Worm (Caenorhabditis elegans) whole organism, L3 larva: Measurements from ENCODE around the gene gta-1.
A peak's percentile ranks its signal among the peaks of the same experiment; 100 is the strongest.

Source experiments
- R02D3.7 ChIP-seq: fragments of 150-350 bp; optimal IDR thresholded peaks from 2 replicates; lab custom pipeline; 2014; ENCODE audit warnings: missing biosample characterization, missing genetic modification characterization
- ZK546.5 ChIP-seq: sonication (generic microtip); optimal IDR thresholded peaks from 2 replicates; lab custom pipeline; 2017; ENCODE audit warnings: missing biosample characterization, missing genetic modification characterization
- ceh-28 ChIP-seq: fragments of 150-350 bp; optimal IDR thresholded peaks from 2 replicates; lab custom pipeline; 2014; ENCODE audit warnings: missing biosample characterization, missing genetic modification reagents, missing genetic modification characterization
- ceh-82 ChIP-seq: fragments of 150-350 bp; optimal IDR thresholded peaks from 2 replicates; lab custom pipeline; 2014; ENCODE audit warnings: missing biosample characterization, missing genetic modification characterization
- ceh-9 ChIP-seq: sonication (generic microtip); optimal IDR thresholded peaks from 2 replicates; lab custom pipeline; 2018; ENCODE audit warnings: missing biosample characterization, missing genetic modification characterization
- daf-12 ChIP-seq: fragments of 150-350 bp; optimal IDR thresholded peaks from 2 replicates; lab custom pipeline; 2014; ENCODE audit warnings: missing biosample characterization, missing genetic modification reagents, missing genetic modification characterization
- egl-27 ChIP-seq: sonication (generic microtip); optimal IDR thresholded peaks from 4 replicates; lab custom pipeline; 2017; ENCODE audit warnings: missing biosample characterization, missing genetic modification reagents, missing genetic modification characterization
- egl-5 ChIP-seq: fragments of 150-350 bp; optimal IDR thresholded peaks from 2 replicates; lab custom pipeline; 2017; ENCODE audit warnings: missing biosample characterization, missing genetic modification reagents, missing genetic modification characterization, inconsistent platforms
- elt-1 ChIP-seq: fragments of 150-350 bp; optimal IDR thresholded peaks from 2 replicates; lab custom pipeline; 2014; ENCODE audit warnings: missing biosample characterization, missing genetic modification characterization
- elt-2 ChIP-seq: sonication (generic microtip); optimal IDR thresholded peaks from 2 replicates; lab custom pipeline; 2016; ENCODE audit warnings: missing genetic modification reagents, mild to moderate bottlenecking, missing genetic modification characterization, missing compliant biosample characterization
- elt-3 ChIP-seq, 3 experiments: fragments of 150-350 bp in 1 of 3; sonication (generic microtip) in 2 of 3; optimal IDR thresholded peaks; 2 replicates in 2 of 3; 4 replicates in 1 of 3; lab custom pipeline; 2014 to 2017; ENCODE audit warnings: missing biosample characterization in 3 of 3, missing genetic modification characterization in 3 of 3
- fkh-2 ChIP-seq: fragments of 150-350 bp; optimal IDR thresholded peaks from 2 replicates; lab custom pipeline; 2014; ENCODE audit warnings: missing biosample characterization, missing genetic modification reagents, missing genetic modification characterization
- hmg-11 ChIP-seq: sonication (generic microtip); optimal IDR thresholded peaks from 2 replicates; lab custom pipeline; 2016; ENCODE audit warnings: missing genetic modification characterization, missing compliant biosample characterization
- jun-1 ChIP-seq: fragments of 150-350 bp; optimal IDR thresholded peaks from 2 replicates; lab custom pipeline; 2014; ENCODE audit warnings: missing biosample characterization, missing genetic modification reagents, missing genetic modification characterization
- lin-15B ChIP-seq: fragments of 150-350 bp; optimal IDR thresholded peaks from 2 replicates; lab custom pipeline; 2014; ENCODE audit warnings: missing biosample characterization, missing genetic modification characterization
- lin-39 ChIP-seq: fragments of 150-350 bp; optimal IDR thresholded peaks from 2 replicates; lab custom pipeline; 2018; ENCODE audit warnings: missing biosample characterization, missing genetic modification reagents, missing genetic modification characterization
- lsy-12 ChIP-seq: sonication (generic microtip); optimal IDR thresholded peaks from 2 replicates; lab custom pipeline; 2016; ENCODE audit warnings: mild to moderate bottlenecking, missing genetic modification characterization, missing compliant biosample characterization
- mdl-1 ChIP-seq: fragments of 150-350 bp; optimal IDR thresholded peaks from 2 replicates; lab custom pipeline; 2014; ENCODE audit warnings: missing biosample characterization, missing genetic modification characterization
- mml-1 ChIP-seq: fragments of 150-350 bp; sonication (generic microtip); optimal IDR thresholded peaks from 3 replicates; lab custom pipeline; 2014; ENCODE audit warnings: missing biosample characterization, missing genetic modification characterization
- nfya-1 ChIP-seq: sonication (generic microtip); optimal IDR thresholded peaks from 2 replicates; lab custom pipeline; 2017; ENCODE audit warnings: missing genetic modification characterization, mild to moderate bottlenecking, missing compliant biosample characterization, antibody characterized with exemption, moderate library complexity; ENCODE audit not compliant: insufficient read depth
- nhr-11 ChIP-seq: fragments of 150-350 bp; optimal IDR thresholded peaks from 2 replicates; lab custom pipeline; 2014; ENCODE audit warnings: missing biosample characterization, missing genetic modification characterization
- nhr-12 ChIP-seq: fragments of 150-350 bp; optimal IDR thresholded peaks from 2 replicates; lab custom pipeline; 2014; ENCODE audit warnings: missing biosample characterization, missing genetic modification characterization
- nhr-23 ChIP-seq: fragments of 150-350 bp; optimal IDR thresholded peaks from 2 replicates; lab custom pipeline; 2014; ENCODE audit warnings: missing biosample characterization, missing genetic modification reagents, missing genetic modification characterization
- nhr-237 ChIP-seq: fragments of 150-350 bp; optimal IDR thresholded peaks from 2 replicates; lab custom pipeline; 2014; ENCODE audit warnings: missing biosample characterization, missing genetic modification characterization
- nhr-25 ChIP-seq: sonication (generic microtip); optimal IDR thresholded peaks from 2 replicates; lab custom pipeline; 2017; ENCODE audit warnings: missing biosample characterization, missing genetic modification characterization
- nhr-28 ChIP-seq: fragments of 150-350 bp; optimal IDR thresholded peaks from 2 replicates; lab custom pipeline; 2014; ENCODE audit warnings: missing biosample characterization, missing genetic modification characterization
- nhr-67 ChIP-seq: fragments of 150-350 bp; optimal IDR thresholded peaks from 2 replicates; lab custom pipeline; 2014; ENCODE audit warnings: missing biosample characterization, missing genetic modification characterization
- nhr-76 ChIP-seq: fragments of 150-350 bp; sonication (generic microtip); optimal IDR thresholded peaks from 5 replicates; lab custom pipeline; 2014; ENCODE audit warnings: missing biosample characterization, missing genetic modification characterization
- pha-4 ChIP-seq: fragments of 150-350 bp; optimal IDR thresholded peaks from 2 replicates; lab custom pipeline; 2014; ENCODE audit warnings: missing biosample characterization, missing genetic modification reagents, missing genetic modification characterization
- pqm-1 ChIP-seq: fragments of 150-350 bp; optimal IDR thresholded peaks from 2 replicates; lab custom pipeline; 2017; ENCODE audit warnings: missing biosample characterization, missing genetic modification characterization, inconsistent platforms
- sea-2 ChIP-seq: fragments of 150-350 bp; sonication (generic microtip); optimal IDR thresholded peaks from 4 replicates; lab custom pipeline; 2014; ENCODE audit warnings: missing biosample characterization, missing genetic modification reagents, missing genetic modification characterization
- skn-1 ChIP-seq: fragments of 150-350 bp; optimal IDR thresholded peaks from 2 replicates; lab custom pipeline; 2014; ENCODE audit warnings: missing biosample characterization, missing genetic modification characterization
- snpc-4 ChIP-seq: fragments of 150-350 bp; optimal IDR thresholded peaks from 2 replicates; lab custom pipeline; 2014; ENCODE audit warnings: missing biosample characterization, missing genetic modification characterization
- unc-39 ChIP-seq: sonication (generic microtip); optimal IDR thresholded peaks from 4 replicates; lab custom pipeline; 2017; ENCODE audit warnings: missing biosample characterization, missing genetic modification characterization
- unc-62 ChIP-seq: fragments of 150-350 bp; sonication (generic microtip); optimal IDR thresholded peaks from 4 replicates; lab custom pipeline; 2014; ENCODE audit warnings: missing biosample characterization, missing genetic modification reagents, missing genetic modification characterization
- zag-1 ChIP-seq: fragments of 150-350 bp; optimal IDR thresholded peaks from 2 replicates; lab custom pipeline; 2014; ENCODE audit warnings: missing biosample characterization, missing genetic modification characterization

gta-1 gene

ce11 chrIV:10180133-10180749, at the start of gene gta-1:
gta-1 (plus strand) TSS chrIV:10180660.
- TF ChIP-seq nhr-25 (tag; lab: Kevin White, UChicago): no peak
- peak; percentile 18 for TF ChIP-seq hmg-11
- no peak for TF ChIP-seq elt-1 (tag; lab: Kevin White, UChicago)
- no peak for TF ChIP-seq snpc-4 (tag; lab: Kevin White, UChicago)
- no peak for TF ChIP-seq egl-27 (tag; lab: Kevin White, UChicago)
- no peak for TF ChIP-seq jun-1
- no peak for TF ChIP-seq pha-4 (tag; lab: Kevin White, UChicago)
- TF ChIP-seq nhr-12 (tag; lab: Kevin White, UChicago): no peak
- TF ChIP-seq ceh-28 (tag; lab: Kevin White, UChicago): peak; percentile 14
- TF ChIP-seq sea-2 (GFP tag; lab: Kevin White, UChicago): no peak
- peak; percentile 37 for TF ChIP-seq nfya-1
- no peak for TF ChIP-seq lin-39 (tag; lab: Kevin White, UChicago)
- no peak for TF ChIP-seq pqm-1 (tag; lab: Kevin White, UChicago)
- no peak for TF ChIP-seq skn-1 (tag; lab: Kevin White, UChicago)
- no peak for TF ChIP-seq unc-39
- no peak for TF ChIP-seq nhr-23 (tag; lab: Kevin White, UChicago)
- peak; percentile 52 for TF ChIP-seq egl-5 (tag; lab: Kevin White, UChicago)
- TF ChIP-seq lsy-12 (tag; lab: Kevin White, UChicago): no peak
- no peak for TF ChIP-seq ZK546.5
- no peak for TF ChIP-seq ceh-82 (tag; lab: Kevin White, UChicago)
- no peak for TF ChIP-seq nhr-28 (tag; lab: Kevin White, UChicago)
- TF ChIP-seq, all 47 proteins: peak for 4

- TF ChIP-seq elt-2 (no peak), lin-39 (tag; lab: Kevin White, UChicago) (no peak), pha-4 (tag; lab: Kevin White, UChicago) (no peak), ceh-9 (tag; lab: Kevin White, UChicago) (no peak), mml-1 (tag; lab: Kevin White, UChicago) (no peak), nhr-23 (tag; lab: Kevin White, UChicago) (no peak), nfya-1 (no peak), nhr-76 (tag; lab: Kevin White, UChicago) (no peak), nhr-237 (tag; lab: Kevin White, UChicago) (no peak), snpc-4 (tag; lab: Kevin White, UChicago) (no peak), ceh-28 (tag; lab: Kevin White, UChicago) (no peak), nhr-11 (no peak), nhr-67 (tag; lab: Kevin White, UChicago) (no peak), R02D3.7 (tag; lab: Kevin White, UChicago) (no peak), lsy-12 (tag; lab: Kevin White, UChicago) (no peak)
Measured at ce11 chrIV:10135817-10136216, 44.6 kb upstream of the gta-1 start, which contains the start of gene K08F4.5. K08F4.5 (minus strand) TSS chrIV:10135917.

DNA sequence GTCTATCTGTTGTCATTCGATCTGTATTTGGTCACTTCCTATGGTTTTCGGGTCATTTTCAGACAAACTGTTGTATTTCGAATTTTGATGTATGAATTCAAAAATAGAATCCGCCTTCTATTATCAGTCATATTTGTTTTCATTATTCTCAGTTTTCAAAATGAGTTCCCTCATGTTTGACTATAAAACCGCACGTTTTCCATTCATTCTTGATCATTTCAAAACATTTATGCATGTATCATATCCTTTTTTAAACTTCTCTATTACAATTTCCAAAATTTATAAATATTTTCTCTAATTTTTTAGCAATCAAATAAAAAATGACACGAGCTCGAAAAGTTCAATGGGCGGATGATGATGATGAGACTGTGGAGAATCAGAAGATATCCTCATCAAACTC, 42.7 kb upstream of the gta-1 start, which contains the start of gene K08F4.12:
Gene K08F4.12 (plus strand): TSS at position 301 of the 400 bp plus-strand sequence.
- no peak for TF ChIP-seq pha-4 (tag; lab: Kevin White, UChicago)
- no peak for TF ChIP-seq mml-1 (tag; lab: Kevin White, UChicago)
- TF ChIP-seq fkh-2 (tag; lab: Kevin White, UChicago): no peak
- no peak for TF ChIP-seq daf-12
- no peak for TF ChIP-seq nhr-12 (tag; lab: Kevin White, UChicago)
- TF ChIP-seq lin-15B (tag; lab: Kevin White, UChicago): no peak
- no peak for TF ChIP-seq jun-1
- no peak for TF ChIP-seq mdl-1 (tag; lab: Kevin White, UChicago)
- TF ChIP-seq ceh-28 (tag; lab: Kevin White, UChicago): no peak
- no peak for TF ChIP-seq skn-1 (tag; lab: Kevin White, UChicago)
- TF ChIP-seq zag-1 (tag; lab: Kevin White, UChicago): no peak
- no peak for TF ChIP-seq lin-39 (tag; lab: Kevin White, UChicago)
- no peak for TF ChIP-seq unc-62 (GFP tag; lab: Kevin White, UChicago)
- no peak for TF ChIP-seq elt-3 (tag; optimal IDR thresholded peaks at IDR 0.05; lab: Kevin White, UChicago)
